Worm (Caenorhabditis elegans) whole organism, late embryonic: ENCODE measurements around the gene col-3.

ENCODE experiments used
- npax-4 ChIP-seq: sonication (generic microtip); optimal IDR thresholded peaks from 2 replicates; lab custom pipeline; 2016; ENCODE audit warnings: missing genetic modification characterization, missing compliant biosample characterization
- sdc-2 ChIP-seq: sonication (generic microtip); optimal IDR thresholded peaks from 2 replicates; lab custom pipeline; 2016; ENCODE audit warnings: missing genotype, missing genetic modification characterization, missing compliant biosample characterization

- no peak for TF ChIP-seq sdc-2 (tag; lab: Kevin White, UChicago)
- no peak for TF ChIP-seq npax-4
Measured at ce11 chrIV:8784855-8785327, 39.7 kb upstream of the col-3 start, which contains the start of gene C33D9.13.
